Worm (Caenorhabditis elegans): ENCODE results near the gene clec-198.

DNA sequence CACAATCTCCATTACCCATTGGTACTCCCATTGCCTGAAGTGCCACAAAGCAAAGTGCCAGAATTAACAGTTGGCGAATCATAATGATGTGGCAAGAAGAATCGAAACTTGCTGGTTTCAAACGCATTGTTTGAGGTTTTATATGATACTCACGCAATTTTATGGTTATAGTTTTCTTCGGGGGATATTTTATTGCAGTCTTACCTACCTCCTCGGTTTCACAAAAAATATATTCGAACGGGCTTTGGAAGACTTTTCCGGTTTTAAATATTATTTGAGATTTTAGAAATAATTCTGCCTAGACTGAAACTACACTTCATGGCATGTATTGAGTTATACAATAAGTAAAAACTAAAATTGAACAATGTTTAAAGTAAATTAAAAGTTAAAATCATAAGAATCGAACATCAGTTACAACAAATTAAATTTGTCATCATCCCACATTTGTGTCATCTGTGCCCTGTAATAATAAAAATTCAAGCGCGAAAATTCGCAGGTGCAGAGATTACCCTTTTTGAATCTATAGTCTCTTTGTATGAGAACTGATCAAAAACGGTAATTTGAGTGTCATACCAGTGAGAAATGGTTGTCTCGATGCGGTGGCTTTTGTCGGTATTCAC, at the start of gene clec-198, which contains the start of gene clec-197:
- TF ChIP-seq mep-1 (tag; optimal IDR thresholded peaks at IDR 0.05) (no peak), unc-62 (GFP tag; optimal IDR thresholded peaks at IDR 0.05 in 1 of 2) (no peak), unc-62 (tag; optimal IDR thresholded peaks at IDR 0.05) (no peak), ceh-82 (tag; optimal IDR thresholded peaks at IDR 0.05) (no peak), lin-39 (tag; optimal IDR thresholded peaks at IDR 0.05) (no peak), dmd-6 (GFP tag; IDR thresholded peaks at IDR 0.05) (no peak), D1046.2 (GFP tag; IDR thresholded peaks at IDR 0.05) (no peak), ces-1 (GFP tag; optimal IDR thresholded peaks at IDR 0.05) (no peak), unc-39 (tag; optimal IDR thresholded peaks at IDR 0.05) (no peak), F44E2.7 (GFP tag; IDR thresholded peaks at IDR 0.05) (no peak), pqm-1 (tag; optimal IDR thresholded peaks at IDR 0.05) (no peak), fos-1 (tag; optimal IDR thresholded peaks at IDR 0.05) (no peak), ama-1 (optimal IDR thresholded peaks at IDR 0.05) (no peak)

Measured in whole organism, L4 larva.